Worm (Caenorhabditis elegans) whole organism, young adult: ENCODE results near the gene F08G12.3.

ENCODE experiments used
- B0261.1 ChIP-seq: sonication (generic microtip); optimal IDR thresholded peaks from 2 replicates; lab custom pipeline; 2016; ENCODE audit warnings: mild to moderate bottlenecking, missing genetic modification characterization, moderate library complexity, missing compliant biosample characterization
- C17E4.6 ChIP-seq: fragments of 200-800 bp; sonication (Bioruptor generic); IDR thresholded peaks from 2 replicates; pipeline ENCODE4 v1.3.6; 2022; ENCODE audit warnings: missing genetic modification reagents, missing genetic modification characterization, missing compliant biosample characterization
- D2030.7 ChIP-seq: fragments of 200-800 bp; sonication (Bioruptor generic); IDR thresholded peaks from 2 replicates; pipeline ENCODE4 v1.3.6; 2022; ENCODE audit warnings: missing genetic modification reagents, missing genetic modification characterization, missing compliant biosample characterization
- F33H1.4 ChIP-seq: fragments of 200-800 bp; sonication (Bioruptor generic); IDR thresholded peaks from 2 replicates; pipeline ENCODE4 v1.3.6; 2022; ENCODE audit warnings: missing genetic modification reagents, missing genetic modification characterization, missing compliant biosample characterization
- F39B2.1 ChIP-seq: fragments of 200-800 bp; sonication (Bioruptor generic); IDR thresholded peaks from 2 replicates; pipeline ENCODE4 v1.3.6; 2022; ENCODE audit warnings: missing genetic modification reagents, missing genetic modification characterization, missing compliant biosample characterization
- F49E8.2 ChIP-seq: sonication (generic microtip); optimal IDR thresholded peaks from 3 replicates; lab custom pipeline; 2017; ENCODE audit warnings: missing genetic modification characterization, mild to moderate bottlenecking, missing compliant biosample characterization, antibody characterized with exemption, moderate library complexity; ENCODE audit not compliant: insufficient read depth
- K11D2.4 ChIP-seq: fragments of 200-800 bp; sonication (Bioruptor generic); IDR thresholded peaks from 2 replicates; pipeline ENCODE4 v1.3.6; 2022; ENCODE audit warnings: missing genetic modification reagents, missing genetic modification characterization, missing compliant biosample characterization
- T07F8.4 ChIP-seq: sonication (generic microtip); optimal IDR thresholded peaks from 2 replicates; lab custom pipeline; 2016; ENCODE audit warnings: mild to moderate bottlenecking, missing genetic modification characterization, moderate library complexity, missing compliant biosample characterization
- Y53F4B.3 ChIP-seq: fragments of 200-800 bp; sonication (Bioruptor generic); IDR thresholded peaks from 2 replicates; pipeline ENCODE4 v1.3.6; 2022; ENCODE audit warnings: missing genetic modification reagents, missing genetic modification characterization, missing compliant biosample characterization
- Y95B8A.8 ChIP-seq: fragments of 200-800 bp; sonication (Bioruptor generic); IDR thresholded peaks from 2 replicates; pipeline ENCODE4 v1.3.6; 2022; ENCODE audit warnings: missing genetic modification reagents, missing genetic modification characterization, missing compliant biosample characterization
- bed-1 ChIP-seq: fragments of 200-800 bp; sonication (Bioruptor generic); IDR thresholded peaks from 2 replicates; pipeline ENCODE4 v1.3.6; 2022; ENCODE audit warnings: missing genetic modification reagents, missing genetic modification characterization, missing compliant biosample characterization
- bed-2 ChIP-seq: fragments of 200-800 bp; sonication (Bioruptor generic); IDR thresholded peaks from 2 replicates; pipeline ENCODE4 v1.3.6; 2022; ENCODE audit warnings: missing genetic modification reagents, missing genetic modification characterization, missing compliant biosample characterization
- cebp-2 ChIP-seq: fragments of 200-800 bp; sonication (Bioruptor generic); IDR thresholded peaks from 2 replicates; pipeline ENCODE4 v1.3.6; 2022; ENCODE audit warnings: missing genetic modification characterization, missing compliant biosample characterization
- ceh-100 ChIP-seq: fragments of 200-800 bp; sonication (Bioruptor generic); IDR thresholded peaks from 2 replicates; pipeline ENCODE4 v1.3.6; 2022; ENCODE audit warnings: missing genetic modification reagents, missing genetic modification characterization, missing compliant biosample characterization
- ceh-40 ChIP-seq: fragments of 200-800 bp; sonication (Bioruptor generic); IDR thresholded peaks from 2 replicates; pipeline ENCODE4 v1.3.6; 2022; ENCODE audit warnings: missing genetic modification characterization, missing compliant biosample characterization
- dpl-1 ChIP-seq: fragments of 150-350 bp; optimal IDR thresholded peaks from 2 replicates; lab custom pipeline; 2014; ENCODE audit warnings: missing biosample characterization, missing genetic modification reagents, missing genetic modification characterization
- egl-18 ChIP-seq: fragments of 200-800 bp; sonication (Bioruptor generic); IDR thresholded peaks from 2 replicates; pipeline ENCODE4 v1.3.6; 2022; ENCODE audit warnings: missing genetic modification reagents, missing genetic modification characterization, missing compliant biosample characterization
- egl-44 ChIP-seq: fragments of 200-800 bp; sonication (Bioruptor generic); IDR thresholded peaks from 2 replicates; pipeline ENCODE4 v1.3.6; 2022; ENCODE audit warnings: missing genetic modification reagents, missing genetic modification characterization, missing compliant biosample characterization
- egrh-3 ChIP-seq: fragments of 200-800 bp; sonication (Bioruptor generic); IDR thresholded peaks from 2 replicates; pipeline ENCODE4 v1.3.6; 2022; ENCODE audit warnings: missing genetic modification reagents, missing genetic modification characterization, missing compliant biosample characterization
- ekl-4 ChIP-seq: fragments of 200-800 bp; sonication (Bioruptor generic); IDR thresholded peaks from 2 replicates; pipeline ENCODE4 v1.3.6; 2022; ENCODE audit warnings: missing genetic modification reagents, missing genetic modification characterization, missing compliant biosample characterization
- ets-4 ChIP-seq: fragments of 200-800 bp; sonication (Bioruptor generic); optimal IDR thresholded peaks from 2 replicates; lab custom pipeline; 2018; ENCODE audit warnings: mild to moderate bottlenecking, missing genetic modification characterization, missing compliant biosample characterization
- gei-17 ChIP-seq: fragments of 200-800 bp; sonication (Bioruptor generic); optimal IDR thresholded peaks from 2 replicates; lab custom pipeline; 2018; ENCODE audit warnings: mild to moderate bottlenecking, missing genetic modification characterization, missing compliant biosample characterization
- hlh-26 ChIP-seq: fragments of 200-800 bp; sonication (Bioruptor generic); conservative IDR thresholded peaks from 2 replicates; pipeline ENCODE4 v1.3.6; 2022; ENCODE audit warnings: missing genetic modification reagents, missing genetic modification characterization, missing compliant biosample characterization
- hmg-1.2 ChIP-seq: fragments of 200-800 bp; sonication (Bioruptor generic); IDR thresholded peaks from 2 replicates; pipeline ENCODE4 v1.3.6; 2022; ENCODE audit warnings: missing genetic modification reagents, missing genetic modification characterization, missing compliant biosample characterization
- hmg-20 ChIP-seq: fragments of 200-800 bp; sonication (Bioruptor generic); IDR thresholded peaks from 2 replicates; pipeline ENCODE4 v1.3.6; 2022; ENCODE audit warnings: missing genetic modification reagents, missing genetic modification characterization, missing compliant biosample characterization
- let-607 ChIP-seq, 2 experiments: fragments of 200-800 bp in 1 of 2; sonication (Bioruptor generic) in 1 of 2; sonication (generic microtip) in 1 of 2; optimal IDR thresholded peaks; 2 replicates each; lab custom pipeline; 2016 to 2018; ENCODE audit warnings: mild to moderate bottlenecking in 2 of 2, missing compliant biosample characterization in 2 of 2, missing genetic modification characterization in 2 of 2, moderate library complexity in 2 of 2, missing genotype in 1 of 2
- lin-35 ChIP-seq, 3 experiments: fragments of 150-350 bp in 2 of 3; sonication (generic microtip) in 1 of 3; optimal IDR thresholded peaks; 2 replicates each; lab custom pipeline; 2014 to 2018; ENCODE audit warnings: missing biosample characterization in 3 of 3, missing genetic modification characterization in 3 of 3, missing genetic modification reagents in 3 of 3
- lir-1 ChIP-seq: fragments of 200-800 bp; sonication (Bioruptor generic); conservative IDR thresholded peaks from 2 replicates; pipeline ENCODE4 v1.3.6; 2022; ENCODE audit warnings: missing genetic modification reagents, missing genetic modification characterization, missing compliant biosample characterization
- nfyb-1 ChIP-seq: fragments of 200-800 bp; sonication (Bioruptor generic); IDR thresholded peaks from 2 replicates; pipeline ENCODE4 v1.3.6; 2022; ENCODE audit warnings: missing genetic modification reagents, missing genetic modification characterization, missing compliant biosample characterization
- nhr-179 ChIP-seq: sonication (generic microtip); optimal IDR thresholded peaks from 2 replicates; lab custom pipeline; 2016; ENCODE audit warnings: mild to moderate bottlenecking, missing genetic modification characterization, missing compliant biosample characterization
- nhr-80 ChIP-seq: sonication (generic microtip); optimal IDR thresholded peaks from 2 replicates; lab custom pipeline; 2016; ENCODE audit warnings: missing genetic modification characterization, missing compliant biosample characterization
- nhr-90 ChIP-seq: sonication (generic microtip); optimal IDR thresholded peaks from 2 replicates; lab custom pipeline; 2016; ENCODE audit warnings: missing genotype, mild to moderate bottlenecking, missing genetic modification characterization, missing compliant biosample characterization
- rec-8 ChIP-seq, 2 experiments: sonication (generic microtip); optimal IDR thresholded peaks; 2 replicates each; lab custom pipeline; 2016; ENCODE audit warnings: mild to moderate bottlenecking in 2 of 2, missing genetic modification characterization in 2 of 2, missing genetic modification reagents in 2 of 2, missing genotype in 2 of 2, missing biosample characterization in 1 of 2, missing compliant biosample characterization in 1 of 2, moderate library complexity in 1 of 2
- sea-2 ChIP-seq: fragments of 200-800 bp; sonication (Bioruptor generic); IDR thresholded peaks from 2 replicates; pipeline ENCODE4 v1.3.6; 2022; ENCODE audit warnings: missing genetic modification characterization, missing compliant biosample characterization
- snpc-3.4 ChIP-seq: sonication (generic microtip); optimal IDR thresholded peaks from 2 replicates; lab custom pipeline; 2017; ENCODE audit warnings: missing genetic modification characterization, mild to moderate bottlenecking, missing compliant biosample characterization, antibody characterized with exemption, moderate library complexity, missing genotype, missing genetic modification reagents
- tbp1 ChIP-seq: fragments of 200-800 bp; sonication (Bioruptor generic); optimal IDR thresholded peaks from 2 replicates; lab custom pipeline; 2018; ENCODE audit warnings: mild to moderate bottlenecking, missing genetic modification characterization, missing compliant biosample characterization
- unc-62 ChIP-seq: fragments of 150-350 bp; optimal IDR thresholded peaks from 2 replicates; lab custom pipeline; 2014; ENCODE audit warnings: missing biosample characterization, missing genetic modification reagents, missing genetic modification characterization
- xnd-1 ChIP-seq: sonication (generic microtip); optimal IDR thresholded peaks from 2 replicates; lab custom pipeline; 2016; ENCODE audit warnings: missing genotype, missing genetic modification reagents, missing genetic modification characterization, missing compliant biosample characterization
- zim-3 ChIP-seq: sonication (generic microtip); optimal IDR thresholded peaks from 2 replicates; lab custom pipeline; 2017; ENCODE audit warnings: mild to moderate bottlenecking, missing genetic modification characterization, moderate library complexity, missing compliant biosample characterization
- ztf-26 ChIP-seq: sonication (generic microtip); optimal IDR thresholded peaks from 2 replicates; lab custom pipeline; 2017; ENCODE audit warnings: missing genetic modification characterization, missing compliant biosample characterization
- ztf-3 ChIP-seq: fragments of 200-800 bp; sonication (Bioruptor generic); optimal IDR thresholded peaks from 2 replicates; lab custom pipeline; 2018; ENCODE audit warnings: mild to moderate bottlenecking, missing genetic modification characterization, missing compliant biosample characterization

The F08G12.3 gene

ce11 chrX:11339375-11339924 lies 39.4 kb downstream of the F08G12.3 start, which contains the start of gene aco-1 (continued):
- no peak for TF ChIP-seq F39B2.1
- TF ChIP-seq lir-1 (GFP tag; lab: Robert Waterston, UW): no peak
- no peak for TF ChIP-seq B0261.1
- no peak for TF ChIP-seq tbp1 (GFP tag; lab: Kevin White, UChicago)
- no peak for TF ChIP-seq ztf-3 (GFP tag; lab: Kevin White, UChicago)
- TF ChIP-seq egl-18 (GFP tag; lab: Robert Waterston, UW): no peak
- TF ChIP-seq bed-1 (GFP tag; lab: Robert Waterston, UW): no peak
- no peak for TF ChIP-seq T07F8.4 (tag; lab: Kevin White, UChicago)
- peak; percentile 72 for TF ChIP-seq nhr-80
- TF ChIP-seq hmg-20 (GFP tag; lab: Robert Waterston, UW): no peak
- no peak for TF ChIP-seq Y53F4B.3 (GFP tag; lab: Robert Waterston, UW)
- no peak for TF ChIP-seq ets-4 (GFP tag; lab: Kevin White, UChicago)
- no peak for TF ChIP-seq cebp-2 (GFP tag; lab: Robert Waterston, UW)
- TF ChIP-seq let-607 (tag; optimal IDR thresholded peaks at IDR 0.05; lab: Kevin White, UChicago): peak in 1 of 2 experiments; percentile 33
- peak; percentile 3; the same call in 1 of the 2 replicates for TF ChIP-seq hmg-1.2 (GFP tag; lab: Robert Waterston, UW)
- TF ChIP-seq ztf-26: no peak
- no peak for TF ChIP-seq zim-3
- TF ChIP-seq C17E4.6: no peak
- no peak for TF ChIP-seq ekl-4 (GFP tag; lab: Robert Waterston, UW)
- TF ChIP-seq sea-2 (GFP tag; lab: Robert Waterston, UW): no peak
- TF ChIP-seq ceh-40: no peak
- no peak for TF ChIP-seq unc-62 (GFP tag; lab: Kevin White, UChicago)
- no peak for TF ChIP-seq xnd-1 (tag; lab: Kevin White, UChicago)
- TF ChIP-seq K11D2.4 (GFP tag; lab: Robert Waterston, UW): no peak
- TF ChIP-seq gei-17 (GFP tag; lab: Kevin White, UChicago): peak; percentile 25
- no peak for TF ChIP-seq D2030.7 (GFP tag; lab: Robert Waterston, UW)
- TF ChIP-seq egrh-3 (GFP tag; lab: Robert Waterston, UW): no peak
- TF ChIP-seq F33H1.4: no peak
- TF ChIP-seq F49E8.2: no peak
- no peak for TF ChIP-seq egl-44 (GFP tag; lab: Robert Waterston, UW)
- no peak for TF ChIP-seq bed-2
- TF ChIP-seq nhr-179: no peak
- no peak for TF ChIP-seq dpl-1
- TF ChIP-seq lin-35 (GFP tag; optimal IDR thresholded peaks at IDR 0.05; lab: Kevin White, UChicago): no peak
- no peak for TF ChIP-seq snpc-3.4 (tag; lab: Kevin White, UChicago)
- no peak for TF ChIP-seq Y95B8A.8 (GFP tag; lab: Robert Waterston, UW)
- TF ChIP-seq ceh-100: no peak
- TF ChIP-seq rec-8 (tag; optimal IDR thresholded peaks at IDR 0.05; lab: Kevin White, UChicago): no peak
- no peak for TF ChIP-seq hlh-26 (GFP tag; lab: Robert Waterston, UW)
- TF ChIP-seq nfyb-1 (GFP tag; lab: Robert Waterston, UW): 0 out of 2 replicates have a peak, but pooled peaks have one; percentile 41

ce11 chrX:11340478-11340877 lies 40.4 kb downstream of the F08G12.3 start:
- TF ChIP-seq nhr-90: no peak
- TF ChIP-seq nhr-80: peak; percentile 17
